Worm (Caenorhabditis elegans) whole organism, mixed stage, embryonic: ENCODE data around the gene K12H4.2.

ENCODE experiments used
- M03D4.4 ChIP-seq: sonication (generic microtip); optimal IDR thresholded peaks from 2 replicates; lab custom pipeline; 2017; ENCODE audit warnings: mild to moderate bottlenecking, missing genetic modification characterization, missing compliant biosample characterization
- bed-3 ChIP-seq: fragments of 200-800 bp; sonication (Bioruptor generic); optimal IDR thresholded peaks from 3 replicates; lab custom pipeline; 2018; ENCODE audit warnings: mild to moderate bottlenecking, missing genetic modification characterization, moderate library complexity, missing compliant biosample characterization
- ceh-39 ChIP-seq: fragments of 150-350 bp; optimal IDR thresholded peaks from 2 replicates; lab custom pipeline; 2014; ENCODE audit warnings: missing biosample characterization, missing genetic modification characterization
- ceh-43 ChIP-seq: fragments of 200-800 bp; sonication (Bioruptor generic); optimal IDR thresholded peaks from 2 replicates; lab custom pipeline; 2018; ENCODE audit warnings: mild to moderate bottlenecking, missing genetic modification characterization, moderate library complexity, missing compliant biosample characterization
- ceh-83 ChIP-seq: fragments of 200-800 bp; sonication (Bioruptor generic); optimal IDR thresholded peaks from 2 replicates; lab custom pipeline; 2018; ENCODE audit warnings: mild to moderate bottlenecking, missing genetic modification characterization, missing compliant biosample characterization
- ces-1 ChIP-seq: fragments of 150-350 bp; optimal IDR thresholded peaks from 2 replicates; lab custom pipeline; 2014; ENCODE audit warnings: missing biosample characterization, missing genetic modification reagents, missing genetic modification characterization
- cnd-1 ChIP-seq: fragments of 200-800 bp; sonication (Bioruptor generic); optimal IDR thresholded peaks from 2 replicates; lab custom pipeline; 2018; ENCODE audit warnings: mild to moderate bottlenecking, missing genetic modification characterization, missing compliant biosample characterization
- drap-1 ChIP-seq: fragments of 200-800 bp; sonication (Bioruptor generic); optimal IDR thresholded peaks from 3 replicates; lab custom pipeline; 2018; ENCODE audit warnings: mild to moderate bottlenecking, missing genetic modification characterization, missing compliant biosample characterization
- elt-1 ChIP-seq: sonication (generic microtip); optimal IDR thresholded peaks from 2 replicates; lab custom pipeline; 2017; ENCODE audit warnings: missing genetic modification characterization, mild to moderate bottlenecking, missing compliant biosample characterization, antibody characterized with exemption, moderate library complexity, borderline replicate concordance; ENCODE audit not compliant: insufficient read depth
- elt-3 ChIP-seq: fragments of 150-350 bp; optimal IDR thresholded peaks from 2 replicates; lab custom pipeline; 2014; ENCODE audit warnings: missing biosample characterization, missing genetic modification characterization
- flh-1 ChIP-seq: fragments of 200-800 bp; sonication (Bioruptor generic); optimal IDR thresholded peaks from 2 replicates; lab custom pipeline; 2018; ENCODE audit warnings: mild to moderate bottlenecking, missing genetic modification characterization, moderate library complexity, missing compliant biosample characterization
- ham-2 ChIP-seq: fragments of 200-800 bp; sonication (Bioruptor generic); optimal IDR thresholded peaks from 2 replicates; lab custom pipeline; 2018; ENCODE audit warnings: mild to moderate bottlenecking, missing genetic modification characterization, missing compliant biosample characterization
- hlh-1 ChIP-seq: fragments of 150-350 bp; optimal IDR thresholded peaks from 2 replicates; lab custom pipeline; 2014; ENCODE audit warnings: missing biosample characterization, missing genetic modification reagents, missing genetic modification characterization
- lin-13 ChIP-seq: fragments of 150-350 bp; optimal IDR thresholded peaks from 2 replicates; lab custom pipeline; 2014; ENCODE audit warnings: missing biosample characterization, missing genetic modification characterization
- lin-32 ChIP-seq: fragments of 200-800 bp; sonication (Bioruptor generic); optimal IDR thresholded peaks from 2 replicates; lab custom pipeline; 2018; ENCODE audit warnings: mild to moderate bottlenecking, missing genetic modification characterization, missing compliant biosample characterization
- lsy-2 ChIP-seq: fragments of 150-350 bp; optimal IDR thresholded peaks from 2 replicates; lab custom pipeline; 2014; ENCODE audit warnings: missing biosample characterization, missing genetic modification characterization
- mab-5 ChIP-seq: fragments of 150-350 bp; optimal IDR thresholded peaks from 2 replicates; lab custom pipeline; 2014; ENCODE audit warnings: missing biosample characterization, missing genetic modification characterization
- mep-1 ChIP-seq: fragments of 150-350 bp; optimal IDR thresholded peaks from 2 replicates; lab custom pipeline; 2017; ENCODE audit warnings: missing biosample characterization, missing genetic modification reagents, missing genetic modification characterization, inconsistent platforms
- mls-2 ChIP-seq: sonication (generic microtip); optimal IDR thresholded peaks from 2 replicates; lab custom pipeline; 2016; ENCODE audit warnings: mild to moderate bottlenecking, missing genetic modification characterization, moderate library complexity, missing compliant biosample characterization
- nhr-12 ChIP-seq: fragments of 150-350 bp; optimal IDR thresholded peaks from 2 replicates; lab custom pipeline; 2014; ENCODE audit warnings: missing biosample characterization, missing genetic modification characterization
- nhr-2 ChIP-seq: fragments of 150-350 bp; optimal IDR thresholded peaks from 2 replicates; lab custom pipeline; 2014; ENCODE audit warnings: missing biosample characterization, missing genetic modification characterization
- nhr-28 ChIP-seq: fragments of 150-350 bp; optimal IDR thresholded peaks from 2 replicates; lab custom pipeline; 2014; ENCODE audit warnings: missing biosample characterization, missing genetic modification characterization
- nhr-76 ChIP-seq: sonication (generic microtip); optimal IDR thresholded peaks from 2 replicates; lab custom pipeline; 2017; ENCODE audit warnings: missing biosample characterization, missing genetic modification characterization
- pha-4 ChIP-seq: fragments of 150-350 bp; optimal IDR thresholded peaks from 2 replicates; lab custom pipeline; 2018; ENCODE audit warnings: missing biosample characterization, missing genetic modification reagents, missing genetic modification characterization
- sem-2 ChIP-seq: fragments of 200-800 bp; sonication (Bioruptor generic); optimal IDR thresholded peaks from 2 replicates; lab custom pipeline; 2018; ENCODE audit warnings: mild to moderate bottlenecking, missing genetic modification characterization, missing compliant biosample characterization
- snpc-4 ChIP-seq: fragments of 150-350 bp; optimal IDR thresholded peaks from 2 replicates; lab custom pipeline; 2014; ENCODE audit warnings: missing biosample characterization, missing genetic modification characterization
- sptf-1 ChIP-seq: sonication (generic microtip); optimal IDR thresholded peaks from 2 replicates; lab custom pipeline; 2017; ENCODE audit warnings: mild to moderate bottlenecking, missing genetic modification characterization, moderate library complexity, missing compliant biosample characterization
- unc-120 ChIP-seq: sonication (generic microtip); optimal IDR thresholded peaks from 2 replicates; lab custom pipeline; 2017; ENCODE audit warnings: missing genetic modification characterization, missing compliant biosample characterization; ENCODE audit not compliant: poor library complexity, severe bottlenecking
- unc-62 ChIP-seq: fragments of 150-350 bp; optimal IDR thresholded peaks from 2 replicates; lab custom pipeline; 2014; ENCODE audit warnings: missing biosample characterization, missing genetic modification reagents, missing genetic modification characterization
- zip-8 ChIP-seq: fragments of 150-350 bp; optimal IDR thresholded peaks from 2 replicates; lab custom pipeline; 2014; ENCODE audit warnings: missing biosample characterization, missing genetic modification characterization
- ztf-11 ChIP-seq: fragments of 150-350 bp; optimal IDR thresholded peaks from 2 replicates; lab custom pipeline; 2014; ENCODE audit warnings: missing biosample characterization, missing genetic modification characterization

The K12H4.2 gene

DNA sequence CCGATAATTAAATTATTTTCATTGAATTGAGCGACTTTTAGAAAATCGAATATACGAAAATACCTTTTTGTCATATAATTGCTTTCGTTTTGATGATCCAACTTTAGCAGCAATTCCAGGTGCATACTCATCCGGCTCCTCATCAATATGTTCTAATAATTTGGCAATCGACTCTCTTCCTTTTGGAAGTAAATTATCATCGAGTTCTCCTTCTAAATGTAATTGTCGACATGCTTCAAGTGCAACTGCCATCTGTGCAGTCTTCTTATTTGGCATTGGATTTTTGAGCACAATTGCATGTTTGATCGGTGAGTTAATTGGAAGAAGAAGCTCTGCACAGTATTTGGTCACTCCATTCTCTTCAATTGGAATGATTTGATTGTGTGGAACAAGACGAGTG, 29.7 kb downstream of the K12H4.2 start:
- TF ChIP-seq mls-2 (tag; lab: Kevin White, UChicago), result no peak
- no peak for TF ChIP-seq ztf-11 (tag; lab: Kevin White, UChicago)
- TF ChIP-seq ceh-43 (GFP tag; lab: Kevin White, UChicago), result no peak
- TF ChIP-seq elt-3, result no peak
- TF ChIP-seq nhr-12 (tag; lab: Kevin White, UChicago), result no peak
- TF ChIP-seq sem-2 (GFP tag; lab: Kevin White, UChicago), result no peak
- TF ChIP-seq ham-2 (GFP tag; lab: Kevin White, UChicago), result no peak
- TF ChIP-seq drap-1, result no peak
- no peak for TF ChIP-seq bed-3 (GFP tag; lab: Kevin White, UChicago)
- TF ChIP-seq unc-62 (GFP tag; lab: Kevin White, UChicago), result no peak
- no peak for TF ChIP-seq nhr-2 (tag; lab: Kevin White, UChicago)
- no peak for TF ChIP-seq hlh-1 (tag; lab: Kevin White, UChicago)
- no peak for TF ChIP-seq pha-4 (tag; lab: Kevin White, UChicago)

DNA sequence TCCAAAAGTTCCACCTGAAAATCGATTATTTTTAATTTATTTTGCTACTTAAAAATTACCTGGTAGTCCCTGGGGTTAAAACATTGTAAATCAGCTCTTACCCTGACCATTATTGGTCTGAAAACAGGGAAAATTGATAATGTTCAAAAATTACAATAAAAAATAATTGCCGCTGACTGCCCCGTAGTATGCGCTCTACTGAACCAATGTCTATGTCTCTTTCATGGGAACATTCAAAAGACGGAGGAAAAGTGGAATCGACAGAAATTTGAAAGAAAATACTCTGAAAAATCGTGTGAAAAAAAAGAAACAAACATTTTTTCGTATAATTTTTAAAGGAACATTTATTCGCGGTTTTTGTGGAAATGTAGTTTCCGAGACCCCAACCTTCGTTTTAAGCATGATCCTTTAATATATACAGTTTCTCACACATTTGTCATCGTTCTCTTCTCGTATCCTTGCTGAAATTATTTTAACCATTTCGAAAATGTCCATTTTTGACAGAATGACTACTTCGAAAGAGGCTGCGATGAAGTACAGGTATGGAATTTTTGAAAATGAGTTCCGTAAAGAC, 32.7 kb downstream of the K12H4.2 start, which contains the start of the genes dcr-1 and apc-2:
dcr-1 (minus strand) TSS at position 117 of the 574 bp plus-strand sequence.
apc-2 (plus strand) TSS at position 465 of the 574 bp plus-strand sequence.
- TF ChIP-seq ceh-83, result no peak

DNA sequence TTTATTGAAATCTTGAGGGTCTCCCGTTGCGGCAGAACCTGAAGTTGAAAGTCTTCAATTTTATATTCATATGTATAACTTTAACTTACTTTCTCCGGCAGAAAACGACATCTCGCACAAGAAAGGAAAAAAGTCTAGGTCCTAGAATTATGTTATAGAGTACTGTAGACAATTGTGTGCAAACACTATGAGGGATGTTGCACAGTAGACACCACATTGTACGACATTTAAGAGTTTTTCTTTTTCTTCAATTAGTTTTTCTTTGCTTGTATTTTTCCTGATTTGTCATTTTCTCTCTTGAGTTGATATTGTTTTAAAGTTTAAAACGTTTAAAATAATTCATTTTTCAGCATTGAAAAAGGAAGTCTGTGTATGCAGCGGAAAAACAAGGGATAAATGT, 37.8 kb downstream of the K12H4.2 start, which contains the start of the genes K06H7.7 and grp-1:
K06H7.7 (minus strand) TSS at position 121 of the 400 bp plus-strand sequence.
grp-1 (plus strand) TSS at position 351 of the 400 bp plus-strand sequence.
- no peak for TF ChIP-seq mls-2 (tag; lab: Kevin White, UChicago)
- TF ChIP-seq nhr-76 (tag; lab: Kevin White, UChicago), result no peak
- no peak for TF ChIP-seq ceh-83
- no peak for TF ChIP-seq nhr-12 (tag; lab: Kevin White, UChicago)
- no peak for TF ChIP-seq sptf-1 (tag; lab: Kevin White, UChicago)
- TF ChIP-seq zip-8, result no peak
- TF ChIP-seq ceh-39, result no peak
- TF ChIP-seq unc-120 (tag; lab: Kevin White, UChicago), result no peak
- TF ChIP-seq elt-1 (tag; lab: Kevin White, UChicago), result no peak
- TF ChIP-seq lin-13, result no peak
- TF ChIP-seq ham-2 (GFP tag; lab: Kevin White, UChicago), result no peak
- no peak for TF ChIP-seq drap-1
- no peak for TF ChIP-seq mab-5
- peak; percentile 98 for TF ChIP-seq lsy-2
- TF ChIP-seq sem-2 (GFP tag; lab: Kevin White, UChicago), result no peak
- no peak for TF ChIP-seq cnd-1 (tag; lab: Kevin White, UChicago)
- TF ChIP-seq pha-4 (tag; lab: Kevin White, UChicago), result peak; percentile 29
- TF ChIP-seq ces-1 (GFP tag; lab: Kevin White, UChicago), result peak; percentile 82
- no peak for TF ChIP-seq snpc-4 (tag; lab: Kevin White, UChicago)
- TF ChIP-seq flh-1 (GFP tag; lab: Kevin White, UChicago), result no peak
- no peak for TF ChIP-seq bed-3 (GFP tag; lab: Kevin White, UChicago)
- no peak for TF ChIP-seq nhr-2 (tag; lab: Kevin White, UChicago)
- no peak for TF ChIP-seq hlh-1 (tag; lab: Kevin White, UChicago)
- TF ChIP-seq mep-1 (tag; lab: Kevin White, UChicago), result peak; percentile 25
- no peak for TF ChIP-seq ceh-43 (GFP tag; lab: Kevin White, UChicago)
- TF ChIP-seq ztf-11 (tag; lab: Kevin White, UChicago), result no peak

ce11 chrIII:8088235-8088634, 40.7 kb downstream of the K12H4.2 start, which contains the start of gene vms-1:
vms-1 (plus strand) TSS chrIII:8088535.
- TF ChIP-seq nhr-28 (no peak), elt-3 (no peak), M03D4.4 (tag; lab: Kevin White, UChicago) (no peak), lsy-2 (no peak), ceh-39 (no peak), pha-4 (tag; lab: Kevin White, UChicago) (no peak), unc-62 (GFP tag; lab: Kevin White, UChicago) (no peak), nhr-12 (tag; lab: Kevin White, UChicago) (no peak), bed-3 (GFP tag; lab: Kevin White, UChicago) (no peak), lin-32 (GFP tag; lab: Kevin White, UChicago) (no peak), flh-1 (GFP tag; lab: Kevin White, UChicago) (no peak), cnd-1 (tag; lab: Kevin White, UChicago) (no peak), sptf-1 (tag; lab: Kevin White, UChicago) (no peak), ceh-43 (GFP tag; lab: Kevin White, UChicago) (no peak), snpc-4 (tag; lab: Kevin White, UChicago) (no peak), sem-2 (GFP tag; lab: Kevin White, UChicago) (no peak), mls-2 (tag; lab: Kevin White, UChicago) (no peak)
- TF ChIP-seq, all 35 proteins: peak for 0
